Worm (Caenorhabditis elegans) whole organism, mixed stage, embryonic: Measurements from ENCODE around the gene dml-1.

ENCODE experiments used
- M03D4.4 ChIP-seq: sonication (generic microtip); optimal IDR thresholded peaks from 2 replicates; lab custom pipeline; 2017; ENCODE audit warnings: mild to moderate bottlenecking, missing genetic modification characterization, missing compliant biosample characterization
- blmp-1 ChIP-seq: fragments of 150-350 bp; optimal IDR thresholded peaks from 2 replicates; lab custom pipeline; 2014; ENCODE audit warnings: missing biosample characterization, missing genetic modification characterization
- ceh-43 ChIP-seq: fragments of 200-800 bp; sonication (Bioruptor generic); optimal IDR thresholded peaks from 2 replicates; lab custom pipeline; 2018; ENCODE audit warnings: mild to moderate bottlenecking, missing genetic modification characterization, moderate library complexity, missing compliant biosample characterization
- ceh-83 ChIP-seq: fragments of 200-800 bp; sonication (Bioruptor generic); optimal IDR thresholded peaks from 2 replicates; lab custom pipeline; 2018; ENCODE audit warnings: mild to moderate bottlenecking, missing genetic modification characterization, missing compliant biosample characterization
- ces-1 ChIP-seq: fragments of 150-350 bp; optimal IDR thresholded peaks from 2 replicates; lab custom pipeline; 2014; ENCODE audit warnings: missing biosample characterization, missing genetic modification reagents, missing genetic modification characterization
- cnd-1 ChIP-seq: fragments of 200-800 bp; sonication (Bioruptor generic); optimal IDR thresholded peaks from 2 replicates; lab custom pipeline; 2018; ENCODE audit warnings: mild to moderate bottlenecking, missing genetic modification characterization, missing compliant biosample characterization
- drap-1 ChIP-seq: fragments of 200-800 bp; sonication (Bioruptor generic); optimal IDR thresholded peaks from 3 replicates; lab custom pipeline; 2018; ENCODE audit warnings: mild to moderate bottlenecking, missing genetic modification characterization, missing compliant biosample characterization
- elt-1 ChIP-seq: sonication (generic microtip); optimal IDR thresholded peaks from 2 replicates; lab custom pipeline; 2017; ENCODE audit warnings: missing genetic modification characterization, mild to moderate bottlenecking, missing compliant biosample characterization, antibody characterized with exemption, moderate library complexity, borderline replicate concordance; ENCODE audit not compliant: insufficient read depth
- elt-3 ChIP-seq: fragments of 150-350 bp; optimal IDR thresholded peaks from 2 replicates; lab custom pipeline; 2014; ENCODE audit warnings: missing biosample characterization, missing genetic modification characterization
- flh-1 ChIP-seq: fragments of 200-800 bp; sonication (Bioruptor generic); optimal IDR thresholded peaks from 2 replicates; lab custom pipeline; 2018; ENCODE audit warnings: mild to moderate bottlenecking, missing genetic modification characterization, moderate library complexity, missing compliant biosample characterization
- ham-2 ChIP-seq: fragments of 200-800 bp; sonication (Bioruptor generic); optimal IDR thresholded peaks from 2 replicates; lab custom pipeline; 2018; ENCODE audit warnings: mild to moderate bottlenecking, missing genetic modification characterization, missing compliant biosample characterization
- lin-13 ChIP-seq: fragments of 150-350 bp; optimal IDR thresholded peaks from 2 replicates; lab custom pipeline; 2014; ENCODE audit warnings: missing biosample characterization, missing genetic modification characterization
- lin-32 ChIP-seq: fragments of 200-800 bp; sonication (Bioruptor generic); optimal IDR thresholded peaks from 2 replicates; lab custom pipeline; 2018; ENCODE audit warnings: mild to moderate bottlenecking, missing genetic modification characterization, missing compliant biosample characterization
- mab-5 ChIP-seq: fragments of 150-350 bp; optimal IDR thresholded peaks from 2 replicates; lab custom pipeline; 2014; ENCODE audit warnings: missing biosample characterization, missing genetic modification characterization
- mep-1 ChIP-seq: fragments of 150-350 bp; optimal IDR thresholded peaks from 2 replicates; lab custom pipeline; 2017; ENCODE audit warnings: missing biosample characterization, missing genetic modification reagents, missing genetic modification characterization, inconsistent platforms
- nhr-2 ChIP-seq: fragments of 150-350 bp; optimal IDR thresholded peaks from 2 replicates; lab custom pipeline; 2014; ENCODE audit warnings: missing biosample characterization, missing genetic modification characterization
- nhr-237 ChIP-seq: fragments of 150-350 bp; optimal IDR thresholded peaks from 2 replicates; lab custom pipeline; 2014; ENCODE audit warnings: missing biosample characterization, missing genetic modification characterization
- nhr-28 ChIP-seq: fragments of 150-350 bp; optimal IDR thresholded peaks from 2 replicates; lab custom pipeline; 2014; ENCODE audit warnings: missing biosample characterization, missing genetic modification characterization
- nhr-76 ChIP-seq: sonication (generic microtip); optimal IDR thresholded peaks from 2 replicates; lab custom pipeline; 2017; ENCODE audit warnings: missing biosample characterization, missing genetic modification characterization
- pha-4 ChIP-seq: fragments of 150-350 bp; optimal IDR thresholded peaks from 2 replicates; lab custom pipeline; 2018; ENCODE audit warnings: missing biosample characterization, missing genetic modification reagents, missing genetic modification characterization
- sem-2 ChIP-seq: fragments of 200-800 bp; sonication (Bioruptor generic); optimal IDR thresholded peaks from 2 replicates; lab custom pipeline; 2018; ENCODE audit warnings: mild to moderate bottlenecking, missing genetic modification characterization, missing compliant biosample characterization
- snpc-4 ChIP-seq: fragments of 150-350 bp; optimal IDR thresholded peaks from 2 replicates; lab custom pipeline; 2014; ENCODE audit warnings: missing biosample characterization, missing genetic modification characterization
- sptf-1 ChIP-seq: sonication (generic microtip); optimal IDR thresholded peaks from 2 replicates; lab custom pipeline; 2017; ENCODE audit warnings: mild to moderate bottlenecking, missing genetic modification characterization, moderate library complexity, missing compliant biosample characterization
- unc-120 ChIP-seq: sonication (generic microtip); optimal IDR thresholded peaks from 2 replicates; lab custom pipeline; 2017; ENCODE audit warnings: missing genetic modification characterization, missing compliant biosample characterization; ENCODE audit not compliant: poor library complexity, severe bottlenecking
- unc-39 ChIP-seq: fragments of 150-350 bp; optimal IDR thresholded peaks from 2 replicates; lab custom pipeline; 2014; ENCODE audit warnings: missing biosample characterization, missing genetic modification characterization
- unc-62 ChIP-seq: fragments of 150-350 bp; optimal IDR thresholded peaks from 2 replicates; lab custom pipeline; 2014; ENCODE audit warnings: missing biosample characterization, missing genetic modification reagents, missing genetic modification characterization
- zip-8 ChIP-seq: fragments of 150-350 bp; optimal IDR thresholded peaks from 2 replicates; lab custom pipeline; 2014; ENCODE audit warnings: missing biosample characterization, missing genetic modification characterization
- ztf-11 ChIP-seq: fragments of 150-350 bp; optimal IDR thresholded peaks from 2 replicates; lab custom pipeline; 2014; ENCODE audit warnings: missing biosample characterization, missing genetic modification characterization

Gene dml-1

DNA sequence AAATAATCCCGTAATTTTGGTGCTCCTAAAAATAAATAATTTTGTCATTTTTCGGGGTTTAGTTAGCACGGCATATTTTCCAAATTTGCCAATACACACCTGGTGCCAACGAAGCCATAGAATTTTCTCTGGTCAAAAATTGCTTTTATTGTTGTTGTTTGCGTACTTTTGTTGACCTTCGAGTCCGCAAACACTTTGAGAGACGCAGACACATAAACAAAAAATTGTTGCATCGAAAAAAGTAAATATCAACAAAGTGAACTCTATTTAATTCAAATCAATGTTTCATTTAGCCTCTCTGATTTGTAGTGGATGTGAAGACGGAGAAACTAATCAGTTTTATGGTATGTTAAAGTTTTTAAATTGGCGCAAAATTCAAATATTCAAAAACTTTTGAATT lies 40.5 kb upstream of the dml-1 start, which contains the start of gene Y54G2A.40:
Gene Y54G2A.40, plus strand, starts transcription at position 213 of the 400 bp plus-strand sequence.
- TF ChIP-seq lin-13 (no peak), pha-4 (tag; lab: Kevin White, UChicago) (peak; percentile 33), blmp-1 (tag; lab: Kevin White, UChicago) (no peak), elt-1 (tag; lab: Kevin White, UChicago) (no peak), drap-1 (GFP tag; lab: Kevin White, UChicago) (no peak), nhr-2 (tag; lab: Kevin White, UChicago) (no peak), sptf-1 (tag; lab: Kevin White, UChicago) (no peak)

DNA sequence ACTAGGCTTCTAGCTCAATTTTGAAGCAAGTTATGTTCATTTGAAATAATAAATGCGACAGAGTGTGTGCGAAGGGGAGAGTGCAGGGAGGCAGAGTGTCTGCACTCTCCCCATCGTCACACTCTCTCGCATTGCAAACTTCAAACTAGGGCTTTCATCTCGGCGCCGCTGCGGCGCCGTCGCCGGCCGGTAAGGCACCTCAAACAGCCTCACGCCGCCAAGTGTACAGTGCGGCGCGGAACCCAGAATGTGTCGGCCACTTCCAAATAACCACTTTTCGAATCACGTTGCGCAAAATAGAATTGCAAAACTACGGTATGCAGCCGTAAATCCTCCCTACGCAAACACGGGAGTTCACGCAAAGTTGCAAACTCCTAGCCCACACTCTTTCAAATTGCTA lies 37.5 kb upstream of the dml-1 start:
- TF ChIP-seq cnd-1 (tag; lab: Kevin White, UChicago) (no peak), lin-13 (no peak), ces-1 (GFP tag; lab: Kevin White, UChicago) (no peak), pha-4 (tag; lab: Kevin White, UChicago) (no peak), lin-32 (no peak), drap-1 (GFP tag; lab: Kevin White, UChicago) (no peak), nhr-28 (tag; lab: Kevin White, UChicago) (no peak), unc-62 (GFP tag; lab: Kevin White, UChicago) (no peak), unc-39 (tag; lab: Kevin White, UChicago) (no peak), ceh-83 (GFP tag; lab: Kevin White, UChicago) (no peak), elt-3 (no peak), zip-8 (tag; lab: Kevin White, UChicago) (no peak), blmp-1 (tag; lab: Kevin White, UChicago) (no peak), snpc-4 (tag; lab: Kevin White, UChicago) (no peak), ztf-11 (tag; lab: Kevin White, UChicago) (no peak), nhr-76 (tag; lab: Kevin White, UChicago) (no peak), ceh-43 (GFP tag; lab: Kevin White, UChicago) (no peak), flh-1 (GFP tag; lab: Kevin White, UChicago) (no peak), mab-5 (tag; lab: Kevin White, UChicago) (no peak), unc-120 (tag; lab: Kevin White, UChicago) (no peak)

DNA sequence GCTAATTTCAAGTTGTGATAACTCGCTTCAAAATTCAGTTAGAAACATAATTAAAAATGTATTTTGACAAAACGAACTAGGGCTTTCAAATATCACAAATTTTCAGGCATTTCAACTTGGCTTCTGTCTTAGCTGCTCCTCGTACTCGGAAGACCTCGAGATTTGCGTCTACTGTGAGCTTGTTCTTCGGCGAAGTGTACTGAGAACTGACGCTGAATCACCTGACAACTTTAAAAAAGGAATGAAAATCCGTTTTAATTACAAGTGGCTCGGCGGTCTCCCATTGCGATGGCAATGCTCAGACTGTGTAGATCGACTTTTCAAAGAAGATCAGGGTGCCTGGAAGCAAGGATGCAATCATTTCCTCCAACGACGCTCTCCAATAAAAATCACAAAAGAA lies 36.2 kb upstream of the dml-1 start, which contains the start of gene clec-85:
Gene clec-85, plus strand, starts transcription at position 301 of the 400 bp plus-strand sequence.
- TF ChIP-seq unc-120 (tag; lab: Kevin White, UChicago): no peak
- TF ChIP-seq cnd-1 (tag; lab: Kevin White, UChicago): no peak
- TF ChIP-seq drap-1 (GFP tag; lab: Kevin White, UChicago): no peak
- TF ChIP-seq M03D4.4 (tag; lab: Kevin White, UChicago): no peak
- TF ChIP-seq sptf-1 (tag; lab: Kevin White, UChicago): no peak
- TF ChIP-seq mep-1 (tag; lab: Kevin White, UChicago): no peak

ce11 chrIV:2851625-2852024 lies 35.1 kb upstream of the dml-1 start:
- no peak for TF ChIP-seq nhr-237 (tag; lab: Kevin White, UChicago)
- TF ChIP-seq pha-4 (tag; lab: Kevin White, UChicago): no peak

- no peak for TF ChIP-seq sem-2 (GFP tag; lab: Kevin White, UChicago)
- TF ChIP-seq ham-2 (GFP tag; lab: Kevin White, UChicago): no peak
- TF ChIP-seq zip-8 (tag; lab: Kevin White, UChicago): no peak
- no peak for TF ChIP-seq unc-62 (GFP tag; lab: Kevin White, UChicago)
- TF ChIP-seq nhr-2 (tag; lab: Kevin White, UChicago): no peak
- TF ChIP-seq unc-120 (tag; lab: Kevin White, UChicago): no peak
- TF ChIP-seq lin-32: no peak
Observed at ce11 chrIV:2853164-2853563, 33.6 kb upstream of the dml-1 start, which contains the start of gene Y54G2A.49. Y54G2A.49 (minus strand) TSS chrIV:2853264.

DNA sequence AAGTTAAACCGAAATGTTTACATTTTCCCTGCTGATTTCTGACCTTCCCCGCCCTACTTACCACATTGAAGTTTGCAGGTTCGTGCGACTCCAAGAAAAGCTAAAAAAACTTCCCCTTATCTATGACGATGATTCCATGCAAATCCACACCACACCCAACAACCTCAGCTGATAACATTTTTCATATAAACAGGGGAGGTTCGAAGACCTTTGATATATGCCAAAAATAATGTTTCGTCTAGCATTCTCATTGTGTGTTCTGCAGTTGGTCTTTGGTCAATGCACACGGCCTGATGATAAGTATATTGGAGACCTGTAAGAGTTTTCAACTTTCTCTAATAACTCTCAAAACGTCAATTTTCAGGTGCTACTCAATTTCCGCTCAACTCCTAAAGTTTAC lies 32.6 kb upstream of the dml-1 start:
- no peak for TF ChIP-seq mab-5 (tag; lab: Kevin White, UChicago)
- TF ChIP-seq flh-1 (GFP tag; lab: Kevin White, UChicago): no peak
- no peak for TF ChIP-seq ces-1 (GFP tag; lab: Kevin White, UChicago)
- TF ChIP-seq unc-120 (tag; lab: Kevin White, UChicago): no peak
- no peak for TF ChIP-seq ham-2 (GFP tag; lab: Kevin White, UChicago)
- no peak for TF ChIP-seq lin-32
